Fruit fly (Drosophila melanogaster): ENCODE measurements around the gene CG2698.
A peak's percentile ranks its signal among the peaks of the same experiment; 100 is the strongest.

The CG2698 gene

dm6 chr3R:8027203-8027688 lies 25.9 kb downstream of the CG2698 start (continued):
- TF ChIP-seq sug (tag; optimal IDR thresholded peaks at IDR 0.05) (no peak), Jarid2 (GFP tag; optimal IDR thresholded peaks at IDR 0.05) (peak; percentile 27), tup (GFP tag; optimal IDR thresholded peaks at IDR 0.05) (peak; percentile 32), CG14710 (tag; optimal IDR thresholded peaks at IDR 0.05) (peak; percentile 83), unc-4 (GFP tag; IDR thresholded peaks at IDR 0.05; ENCODE audit: partially characterized antibody) (no peak), peb (GFP tag; IDR thresholded peaks at IDR 0.05) (no peak), Doc3 (GFP tag; IDR thresholded peaks at IDR 0.05; ENCODE audit: partially characterized antibody) (no peak), ind (GFP tag; optimal IDR thresholded peaks at IDR 0.05) (peak; percentile 55), CG2678 (tag; optimal IDR thresholded peaks at IDR 0.05) (peak; percentile 95), Drgx (GFP tag; IDR thresholded peaks at IDR 0.05) (peak; percentile 65), nau (GFP tag; optimal IDR thresholded peaks at IDR 0.05) (no peak), CG1024 (GFP tag; IDR thresholded peaks at IDR 0.05) (no peak), Max (GFP tag; optimal IDR thresholded peaks at IDR 0.05) (peak; percentile 61), Dp (GFP tag; optimal IDR thresholded peaks at IDR 0.05) (peak; percentile 11), CG12391 (tag; optimal IDR thresholded peaks at IDR 0.05) (peak; percentile 94), Xbp1 (GFP tag; optimal IDR thresholded peaks at IDR 0.05) (peak; percentile 86), CG12744 (GFP tag; optimal IDR thresholded peaks at IDR 0.05) (no peak), nom (GFP tag; optimal IDR thresholded peaks at IDR 0.05) (peak; percentile 87), gsb-n (tag; optimal IDR thresholded peaks at IDR 0.05) (no peak), CG8388 (GFP tag; optimal IDR thresholded peaks at IDR 0.05) (peak; percentile 94), CG9797 (GFP tag; optimal IDR thresholded peaks at IDR 0.05) (no peak), C15 (GFP tag; IDR thresholded peaks at IDR 0.05) (no peak), CG6813 (GFP tag; optimal IDR thresholded peaks at IDR 0.05) (peak; percentile 74), CG15269 (tag; optimal IDR thresholded peaks at IDR 0.05) (peak; percentile 93), CG31224 (GFP tag; IDR thresholded peaks at IDR 0.05) (peak; percentile 35; the same call in 1 of the 2 replicates), pho (GFP tag; optimal IDR thresholded peaks at IDR 0.05) (peak; percentile 47), CG12071 (GFP tag; optimal IDR thresholded peaks at IDR 0.05) (no peak), H15 (GFP tag; IDR thresholded peaks at IDR 0.05) (0 out of 3 replicates have a peak, but pooled peaks have one; percentile 48), CG1529 (GFP tag; optimal IDR thresholded peaks at IDR 0.05) (no peak), org-1 (GFP tag; optimal IDR thresholded peaks at IDR 0.05) (peak; percentile 80), trem (tag; optimal IDR thresholded peaks at IDR 0.05) (peak; percentile 71), CG32767 (GFP tag; IDR thresholded peaks at IDR 0.05) (peak; percentile 82), psq (GFP tag; optimal IDR thresholded peaks at IDR 0.05) (peak; percentile 48), grn (GFP tag; optimal IDR thresholded peaks at IDR 0.05) (no peak), fd96Cb (tag; optimal IDR thresholded peaks at IDR 0.05) (peak; percentile 83), Ptx1 (GFP tag; IDR thresholded peaks at IDR 0.05) (peak; percentile 86), CG3847 (GFP tag; IDR thresholded peaks at IDR 0.05) (peak; percentile 82), unpg (GFP tag; optimal IDR thresholded peaks at IDR 0.05) (peak; percentile 88), CG4730 (GFP tag; IDR thresholded peaks at IDR 0.05) (no peak), CG1602 (GFP tag; optimal IDR thresholded peaks at IDR 0.05) (peak; percentile 78), Nf-YA (GFP tag; IDR thresholded peaks at IDR 0.05) (no peak), sens-2 (GFP tag; IDR thresholded peaks at IDR 0.05) (no peak), hbn (GFP tag; IDR thresholded peaks at IDR 0.05; ENCODE audit: partially characterized antibody) (0 out of 2 replicates have a peak, but pooled peaks have one; percentile 28), az2 (GFP tag; optimal IDR thresholded peaks at IDR 0.05) (peak; percentile 87), tgo (GFP tag; IDR thresholded peaks at IDR 0.05) (peak; percentile 67; the same call in 2 of the 3 replicates), onecut (GFP tag; IDR thresholded peaks at IDR 0.05) (peak; percentile 21; the same call in 1 of the 2 replicates), ara (GFP tag; IDR thresholded peaks at IDR 0.05) (peak; percentile 26; the same call in 1 of the 2 replicates), Side (GFP tag; optimal IDR thresholded peaks at IDR 0.05) (no peak), CG18262 (tag; optimal IDR thresholded peaks at IDR 0.05) (peak; percentile 91), zen (tag; optimal IDR thresholded peaks at IDR 0.05) (peak; percentile 39)

Data from whole organism, embryonic.